Fruit fly (Drosophila melanogaster): Measurements from ENCODE around the gene Raf.

The Raf gene

DNA sequence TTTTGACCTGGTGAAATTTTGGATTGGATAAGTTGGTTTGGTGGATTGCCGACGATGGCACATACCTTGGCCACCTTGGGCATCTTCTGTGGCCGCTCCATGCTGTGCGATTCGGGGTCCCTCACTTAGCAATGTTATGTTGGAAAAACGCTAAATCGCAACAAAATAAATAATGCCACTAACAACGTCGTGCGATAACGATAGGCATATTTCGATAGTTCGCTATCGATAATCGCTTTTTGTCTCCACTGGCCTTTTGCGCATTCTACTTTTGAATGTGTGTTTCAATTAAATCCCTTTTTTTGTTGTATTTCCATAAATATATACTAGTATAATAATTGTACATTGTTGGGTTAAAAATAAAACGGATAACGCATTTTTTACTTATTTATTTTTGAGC lies 45.5 kb upstream of the Raf start, which contains the start of gene crn (continued):
- no peak for TF ChIP-seq Six4 (GFP tag; optimal IDR thresholded peaks at IDR 0.05)
- no peak for TF ChIP-seq Sox100B (GFP tag; optimal IDR thresholded peaks at IDR 0.05)
- TF ChIP-seq gro (GFP tag; optimal IDR thresholded peaks at IDR 0.05) = no peak
- no peak for TF ChIP-seq ewg (GFP tag; optimal IDR thresholded peaks at IDR 0.05)
- TF ChIP-seq CG12391 (tag; optimal IDR thresholded peaks at IDR 0.05) = no peak
- TF ChIP-seq CG2202 (tag; optimal IDR thresholded peaks at IDR 0.05) = no peak
- TF ChIP-seq CG13287 (GFP tag; IDR thresholded peaks at IDR 0.05; ENCODE audit: partially characterized antibody) = peak; percentile 70
- TF ChIP-seq CG8089 (GFP tag; optimal IDR thresholded peaks at IDR 0.05) = no peak
- peak; percentile 75 for TF ChIP-seq Dref (GFP tag; IDR thresholded peaks at IDR 0.05)
- TF ChIP-seq CG8924 (tag; optimal IDR thresholded peaks at IDR 0.05) = no peak
- TF ChIP-seq BEAF-32 (GFP tag; optimal IDR thresholded peaks at IDR 0.05) = peak; percentile 52
- TF ChIP-seq stwl (tag; optimal IDR thresholded peaks at IDR 0.05) = peak; percentile 40
- TF ChIP-seq CG9876 (GFP tag; optimal IDR thresholded peaks at IDR 0.05) = no peak
- no peak for TF ChIP-seq ttk (GFP tag; IDR thresholded peaks at IDR 0.05)
- no peak for TF ChIP-seq CG5180 (GFP tag; optimal IDR thresholded peaks at IDR 0.05)
- TF ChIP-seq pan (optimal IDR thresholded peaks at IDR 0.05) = no peak
- TF ChIP-seq pan (GFP tag; optimal IDR thresholded peaks at IDR 0.05 in 1 of 2, IDR thresholded peaks at IDR 0.05 in 1 of 2) = no peak
- no peak for TF ChIP-seq CG8944 (GFP tag; optimal IDR thresholded peaks at IDR 0.05)
- no peak for TF ChIP-seq CG10267 (tag; optimal IDR thresholded peaks at IDR 0.05)
- no peak for TF ChIP-seq CG4360 (GFP tag; IDR thresholded peaks at IDR 0.05)
- no peak for TF ChIP-seq CG14014 (GFP tag; IDR thresholded peaks at IDR 0.05)
- no peak for TF ChIP-seq zfh2 (GFP tag; optimal IDR thresholded peaks at IDR 0.05)
- no peak for TF ChIP-seq eve (GFP tag; optimal IDR thresholded peaks at IDR 0.05)
- no peak for TF ChIP-seq az2 (GFP tag; optimal IDR thresholded peaks at IDR 0.05)
- TF ChIP-seq Chrac-16 (GFP tag; optimal IDR thresholded peaks at IDR 0.05) = no peak
- no peak for TF ChIP-seq CG13424 (tag; optimal IDR thresholded peaks at IDR 0.05)
- no peak for TF ChIP-seq CG12071 (GFP tag; optimal IDR thresholded peaks at IDR 0.05)
- no peak for TF ChIP-seq phol (tag; optimal IDR thresholded peaks at IDR 0.05)
- no peak for TF ChIP-seq CG32767 (GFP tag; IDR thresholded peaks at IDR 0.05)
- no peak for TF ChIP-seq ftz-f1 (GFP tag; optimal IDR thresholded peaks at IDR 0.05)
- no peak for TF ChIP-seq shn (GFP tag; optimal IDR thresholded peaks at IDR 0.05)
- TF ChIP-seq Camta (GFP tag; optimal IDR thresholded peaks at IDR 0.05) = no peak
- no peak for TF ChIP-seq seq (GFP tag; IDR thresholded peaks at IDR 0.05)
- TF ChIP-seq CG17186 (GFP tag; optimal IDR thresholded peaks at IDR 0.05) = peak; percentile 22
- TF ChIP-seq CG33557 (GFP tag; optimal IDR thresholded peaks at IDR 0.05) = no peak
- no peak for TF ChIP-seq CG8388 (GFP tag; optimal IDR thresholded peaks at IDR 0.05)
- no peak for TF ChIP-seq luna (GFP tag; optimal IDR thresholded peaks at IDR 0.05)
- TF ChIP-seq tio (GFP tag; optimal IDR thresholded peaks at IDR 0.05) = no peak
- no peak for TF ChIP-seq CG18764 (GFP tag; optimal IDR thresholded peaks at IDR 0.05)
- TF ChIP-seq CG12155 (GFP tag; optimal IDR thresholded peaks at IDR 0.05) = no peak
- no peak for TF ChIP-seq NFAT (GFP tag; IDR thresholded peaks at IDR 0.05)
- TF ChIP-seq CG30020 (tag; optimal IDR thresholded peaks at IDR 0.05) = peak; percentile 43
- no peak for TF ChIP-seq CG12744 (GFP tag; optimal IDR thresholded peaks at IDR 0.05)
- TF ChIP-seq CG15696 (tag; optimal IDR thresholded peaks at IDR 0.05) = no peak
- TF ChIP-seq Doc3 (GFP tag; IDR thresholded peaks at IDR 0.05; ENCODE audit: partially characterized antibody) = peak; percentile 57
- TF ChIP-seq CG2116 (GFP tag; optimal IDR thresholded peaks at IDR 0.05) = peak; percentile 56
- TF ChIP-seq trh (GFP tag; optimal IDR thresholded peaks at IDR 0.05) = no peak
- no peak for TF ChIP-seq toy (GFP tag; IDR thresholded peaks at IDR 0.05)
- TF ChIP-seq cas (GFP tag; IDR thresholded peaks at IDR 0.05) = no peak
- TF ChIP-seq nerfin-1 (tag; optimal IDR thresholded peaks at IDR 0.05) = no peak
- no peak for TF ChIP-seq Drgx (GFP tag; IDR thresholded peaks at IDR 0.05)
- no peak for TF ChIP-seq CG9215 (GFP tag; IDR thresholded peaks at IDR 0.05)
- TF ChIP-seq Tbp (GFP tag; optimal IDR thresholded peaks at IDR 0.05) = no peak
